Fruit fly (Drosophila melanogaster) whole organism, embryonic: ENCODE measurements around the gene CG18662.

Experiments
- Antp ChIP-seq: fragments of 200-800 bp; sonication (Bioruptor generic); optimal IDR thresholded peaks from 3 replicates; lab custom pipeline; 2016; ENCODE audit warnings: missing biosample characterization, missing genetic modification characterization
- Atf6 ChIP-seq: fragments of 200-800 bp; sonication (Bioruptor generic); IDR thresholded peaks from 2 replicates; pipeline ENCODE4 v1.3.6; 2022; ENCODE audit warnings: missing biosample characterization, missing genetic modification characterization
- CG10366 ChIP-seq: fragments of 200-800 bp; sonication (Bioruptor generic); IDR thresholded peaks from 2 replicates; pipeline ENCODE4 v1.3.6; 2022; ENCODE audit warnings: missing biosample characterization, missing genetic modification characterization
- CG10959 ChIP-seq: fragments of 200-800 bp; sonication (Bioruptor generic); IDR thresholded peaks from 2 replicates; pipeline ENCODE4 v1.3.6; 2022; ENCODE audit warnings: missing biosample characterization, missing genetic modification characterization
- CG10979 ChIP-seq: fragments of 200-800 bp; sonication (Bioruptor generic); optimal IDR thresholded peaks from 2 replicates; lab custom pipeline; 2018; ENCODE audit warnings: missing biosample characterization, mild to moderate bottlenecking, missing genetic modification characterization, moderate library complexity
- CG11504 ChIP-seq: fragments of 200-800 bp; sonication (Bioruptor generic); optimal IDR thresholded peaks from 3 replicates; lab custom pipeline; 2019; ENCODE audit warnings: missing biosample characterization, mild to moderate bottlenecking, missing genetic modification characterization, moderate library complexity
- CG12299 ChIP-seq: fragments of 200-800 bp; sonication (Bioruptor generic); optimal IDR thresholded peaks from 2 replicates; lab custom pipeline; 2018; ENCODE audit warnings: missing biosample characterization, mild to moderate bottlenecking, missing genetic modification characterization
- CG12744 ChIP-seq: fragments of 200-800 bp; sonication (Bioruptor generic); optimal IDR thresholded peaks from 2 replicates; lab custom pipeline; 2016; ENCODE audit warnings: missing biosample characterization, missing genetic modification characterization
- CG14014 ChIP-seq: fragments of 200-800 bp; sonication (Bioruptor generic); IDR thresholded peaks from 2 replicates; pipeline ENCODE4 v1.3.6; 2022; ENCODE audit warnings: missing biosample characterization, missing genetic modification characterization
- CG15011 ChIP-seq: fragments of 200-800 bp; sonication (Bioruptor generic); optimal IDR thresholded peaks from 3 replicates; lab custom pipeline; 2018; ENCODE audit warnings: missing biosample characterization, mild to moderate bottlenecking, missing genetic modification characterization
- CG15601 ChIP-seq: fragments of 200-800 bp; sonication (Bioruptor generic); optimal IDR thresholded peaks from 3 replicates; lab custom pipeline; 2019; ENCODE audit warnings: missing biosample characterization, mild to moderate bottlenecking, missing genetic modification characterization, moderate library complexity
- CG1647 ChIP-seq: fragments of 200-800 bp; sonication (Bioruptor generic); optimal IDR thresholded peaks from 3 replicates; lab custom pipeline; 2016; ENCODE audit warnings: missing biosample characterization, missing genetic modification characterization
- CG16863 ChIP-seq: fragments of 200-800 bp; sonication (Bioruptor generic); optimal IDR thresholded peaks from 3 replicates; lab custom pipeline; 2016; ENCODE audit warnings: missing biosample characterization, missing genetic modification characterization
- CG2678 ChIP-seq: fragments of 200-800 bp; sonication (Bioruptor generic); optimal IDR thresholded peaks from 3 replicates; lab custom pipeline; 2019; ENCODE audit warnings: missing biosample characterization, mild to moderate bottlenecking, missing genetic modification characterization, moderate library complexity
- CG2889 ChIP-seq: fragments of 200-800 bp; sonication (Bioruptor generic); IDR thresholded peaks from 3 replicates; pipeline ENCODE4 v1.3.6; 2022; ENCODE audit warnings: missing biosample characterization, missing genetic modification characterization
- CG31388 ChIP-seq: fragments of 200-800 bp; sonication (Bioruptor generic); optimal IDR thresholded peaks from 2 replicates; lab custom pipeline; 2016; ENCODE audit warnings: missing biosample characterization, missing genetic modification characterization
- CG3163 ChIP-seq: fragments of 200-800 bp; sonication (Bioruptor generic); optimal IDR thresholded peaks from 3 replicates; lab custom pipeline; 2016; ENCODE audit warnings: missing biosample characterization, missing genetic modification characterization
- CG34422 ChIP-seq: fragments of 200-800 bp; sonication (Bioruptor generic); IDR thresholded peaks from 3 replicates; pipeline ENCODE4 v1.3.6; 2022; ENCODE audit warnings: missing biosample characterization, missing genetic modification characterization
- CG4820 ChIP-seq: fragments of 200-800 bp; sonication (Bioruptor generic); optimal IDR thresholded peaks from 3 replicates; lab custom pipeline; 2016; ENCODE audit warnings: missing biosample characterization, missing genetic modification characterization
- CG5180 ChIP-seq: fragments of 200-800 bp; sonication (Bioruptor generic); optimal IDR thresholded peaks from 3 replicates; lab custom pipeline; 2017; ENCODE audit warnings: missing biosample characterization, missing genetic modification characterization, mild to moderate bottlenecking, moderate library complexity, missing genetic modification reagents
- CG6254 ChIP-seq: fragments of 200-800 bp; sonication (Bioruptor generic); optimal IDR thresholded peaks from 3 replicates; lab custom pipeline; 2017; ENCODE audit warnings: mild to moderate bottlenecking, missing biosample characterization, missing genetic modification reagents, missing genetic modification characterization
- CG6854 ChIP-seq: fragments of 200-800 bp; sonication (Bioruptor generic); optimal IDR thresholded peaks from 3 replicates; lab custom pipeline; 2017; ENCODE audit warnings: missing biosample characterization, mild to moderate bottlenecking, missing genetic modification characterization
- CG7372 ChIP-seq: fragments of 200-800 bp; sonication (Bioruptor generic); IDR thresholded peaks from 2 replicates; pipeline ENCODE4 v1.3.6; 2022; ENCODE audit warnings: missing biosample characterization, missing genetic modification characterization
- CG8359 ChIP-seq: fragments of 200-800 bp; sonication (Bioruptor generic); optimal IDR thresholded peaks from 2 replicates; lab custom pipeline; 2017; ENCODE audit warnings: missing biosample characterization, mild to moderate bottlenecking, missing genetic modification characterization, borderline replicate concordance
- D ChIP-seq, 2 experiments: fragments of 200-800 bp in 1 of 2; fragments of >200 bp in 1 of 2; sonication (Bioruptor generic) in 1 of 2; optimal IDR thresholded peaks; 2 replicates in 1 of 2; 3 replicates in 1 of 2; lab custom pipeline; 2017; ENCODE audit warnings: mild to moderate bottlenecking in 1 of 2, missing biosample characterization in 1 of 2, missing genetic modification characterization in 1 of 2, missing genetic modification reagents in 1 of 2
- Deaf1 ChIP-seq: fragments of 200-800 bp; optimal IDR thresholded peaks from 3 replicates; lab custom pipeline; 2019; ENCODE audit warnings: missing biosample characterization, mild to moderate bottlenecking, missing genetic modification characterization, moderate library complexity
- Dfd ChIP-seq, 2 experiments: fragments of >200 bp; optimal IDR thresholded peaks; 2 replicates each; lab custom pipeline; 2017; ENCODE audit warnings: missing biosample characterization in 2 of 2, missing genetic modification characterization in 2 of 2
- E2f1 ChIP-seq: fragments of 200-800 bp; sonication (Bioruptor generic); IDR thresholded peaks from 2 replicates; pipeline ENCODE4 v1.3.6; 2022; ENCODE audit warnings: missing biosample characterization, missing genetic modification characterization
- Fer1 ChIP-seq: fragments of 200-800 bp; sonication (Bioruptor generic); optimal IDR thresholded peaks from 2 replicates; lab custom pipeline; 2017; ENCODE audit warnings: missing biosample characterization, mild to moderate bottlenecking, missing genetic modification characterization
- HLH3B ChIP-seq: fragments of 200-800 bp; sonication (Bioruptor generic); IDR thresholded peaks from 2 replicates; pipeline ENCODE4 v1.3.6; 2022; ENCODE audit warnings: missing biosample characterization, missing genetic modification characterization
- Nf-YB ChIP-seq: fragments of 200-800 bp; sonication (Bioruptor generic); optimal IDR thresholded peaks from 3 replicates; lab custom pipeline; 2019; ENCODE audit warnings: missing biosample characterization, mild to moderate bottlenecking, missing genetic modification characterization, moderate library complexity
- TFAM ChIP-seq: fragments of 200-800 bp; sonication (Bioruptor generic); optimal IDR thresholded peaks from 2 replicates; lab custom pipeline; 2017; ENCODE audit warnings: missing biosample characterization, missing genetic modification characterization, inconsistent platforms
- Xrp1 ChIP-seq: fragments of 200-800 bp; sonication (Bioruptor generic); IDR thresholded peaks from 2 replicates; pipeline ENCODE4 v1.3.6; 2022; ENCODE audit warnings: missing biosample characterization, missing genetic modification characterization
- eve ChIP-seq, 2 experiments: fragments of >200 bp; optimal IDR thresholded peaks; 2 replicates each; lab custom pipeline; 2017; ENCODE audit warnings: missing biosample characterization in 2 of 2, missing genetic modification characterization in 2 of 2
- exex ChIP-seq: fragments of 200-800 bp; sonication (Bioruptor generic); optimal IDR thresholded peaks from 4 replicates; lab custom pipeline; 2018; ENCODE audit warnings: missing biosample characterization, mild to moderate bottlenecking, missing genetic modification characterization, moderate library complexity
- gcm ChIP-seq: fragments of 200-800 bp; sonication (Bioruptor generic); optimal IDR thresholded peaks from 2 replicates; lab custom pipeline; 2019; ENCODE audit warnings: missing biosample characterization, mild to moderate bottlenecking, missing genetic modification characterization, moderate library complexity
- kni ChIP-seq: fragments of 200-800 bp; sonication (Bioruptor generic); optimal IDR thresholded peaks from 3 replicates; lab custom pipeline; 2017; ENCODE audit warnings: mild to moderate bottlenecking, missing biosample characterization, missing genetic modification reagents, missing genetic modification characterization
- lmd ChIP-seq: fragments of 200-800 bp; sonication (Bioruptor generic); IDR thresholded peaks from 2 replicates; pipeline ENCODE4 v1.3.6; 2022; ENCODE audit warnings: missing biosample characterization, missing genetic modification characterization
- odd ChIP-seq: fragments of 200-800 bp; sonication (Bioruptor generic); optimal IDR thresholded peaks from 2 replicates; lab custom pipeline; 2017; ENCODE audit warnings: missing biosample characterization, mild to moderate bottlenecking, missing genetic modification characterization
- pb ChIP-seq: fragments of 200-800 bp; sonication (Bioruptor generic); optimal IDR thresholded peaks from 3 replicates; lab custom pipeline; 2016; ENCODE audit warnings: missing biosample characterization, missing genetic modification characterization
- pho ChIP-seq: fragments of 200-800 bp; sonication (Bioruptor generic); optimal IDR thresholded peaks from 2 replicates; lab custom pipeline; 2016; ENCODE audit warnings: missing biosample characterization, missing genetic modification characterization
- pita ChIP-seq: fragments of 200-800 bp; sonication (Bioruptor generic); optimal IDR thresholded peaks from 2 replicates; lab custom pipeline; 2017; ENCODE audit warnings: missing biosample characterization, mild to moderate bottlenecking, missing genetic modification characterization
- run ChIP-seq: fragments of 200-800 bp; sonication (Bioruptor generic); optimal IDR thresholded peaks from 3 replicates; lab custom pipeline; 2018; ENCODE audit warnings: missing biosample characterization, mild to moderate bottlenecking, missing genetic modification characterization
- sd ChIP-seq: fragments of 200-800 bp; sonication (Bioruptor generic); optimal IDR thresholded peaks from 3 replicates; lab custom pipeline; 2018; ENCODE audit warnings: missing biosample characterization, mild to moderate bottlenecking, missing genetic modification characterization, moderate library complexity
- sens ChIP-seq: fragments of 200-800 bp; sonication (Bioruptor generic); peaks from one replicate; lab custom pipeline; 2016; ENCODE audit warnings: missing biosample characterization, missing genetic modification characterization
- sim ChIP-seq: fragments of 200-800 bp; sonication (Bioruptor generic); IDR thresholded peaks from 2 replicates; pipeline ENCODE4 v1.3.6; 2022; ENCODE audit warnings: missing biosample characterization, missing genetic modification characterization
- stc ChIP-seq: fragments of 200-800 bp; sonication (Bioruptor generic); IDR thresholded peaks from 2 replicates; pipeline ENCODE4 v1.3.6; 2022; ENCODE audit warnings: missing biosample characterization, missing genetic modification characterization
- tx ChIP-seq: fragments of 200-800 bp; sonication (Bioruptor generic); optimal IDR thresholded peaks from 2 replicates; lab custom pipeline; 2016; ENCODE audit warnings: missing biosample characterization, missing genetic modification characterization
- unpg ChIP-seq: fragments of 200-800 bp; sonication (Bioruptor generic); optimal IDR thresholded peaks from 3 replicates; lab custom pipeline; 2018; ENCODE audit warnings: missing biosample characterization, mild to moderate bottlenecking, missing genetic modification characterization, moderate library complexity

CG18662 gene

dm6 chr2L:8982584-8983302 is 2.3 kb downstream of the CG18662 start (continued):
- TF ChIP-seq pita (GFP tag; lab: Kevin White, UChicago) (no peak), CG1647 (GFP tag; lab: Kevin White, UChicago) (no peak), CG2889 (no peak), CG2678 (tag; lab: Kevin White, UChicago) (peak; percentile 78), CG6254 (GFP tag; lab: Kevin White, UChicago) (no peak), pb (GFP tag; lab: Kevin White, UChicago) (peak; percentile 27), sens (GFP tag; lab: Kevin White, UChicago) (peak; percentile 92), CG10959 (GFP tag; lab: Robert Waterston, UW) (no peak), odd (GFP tag; lab: Kevin White, UChicago) (peak; percentile 53), CG12744 (peak; percentile 23), kni (GFP tag; lab: Kevin White, UChicago) (no peak), CG5180 (GFP tag; lab: Kevin White, UChicago) (peak; percentile 13), CG4820 (GFP tag; lab: Kevin White, UChicago) (peak; percentile 6), E2f1 (0 out of 2 replicates have a peak, but pooled peaks have one; percentile 35), CG14014 (GFP tag; lab: Robert Waterston, UW) (peak; percentile 52; the same call in 1 of the 2 replicates), unpg (GFP tag; lab: Kevin White, UChicago) (peak; percentile 69), Atf6 (peak; percentile 57; the same call in 1 of the 2 replicates), CG11504 (tag; lab: Kevin White, UChicago) (peak; percentile 78), CG16863 (GFP tag; lab: Kevin White, UChicago) (peak; percentile 27), lmd (GFP tag; lab: Robert Waterston, UW) (peak; percentile 62; the same call in 1 of the 2 replicates), CG8359 (GFP tag; lab: Kevin White, UChicago) (no peak), gcm (peak; percentile 20), CG34422 (GFP tag; lab: Robert Waterston, UW) (no peak), CG15601 (tag; lab: Kevin White, UChicago) (no peak), CG12299 (tag; lab: Kevin White, UChicago) (peak; percentile 40), exex (tag; lab: Kevin White, UChicago) (no peak), CG7372 (GFP tag; lab: Robert Waterston, UW) (peak; percentile 47; the same call in 1 of the 2 replicates), Antp (GFP tag; lab: Kevin White, UChicago) (peak; percentile 22), tx (GFP tag; lab: Kevin White, UChicago) (no peak), Nf-YB (GFP tag; lab: Kevin White, UChicago) (peak; percentile 11), sim (GFP tag; lab: Robert Waterston, UW) (no peak), Dfd (GFP tag; optimal IDR thresholded peaks at IDR 0.05; lab: Kevin White, UChicago) (no peak), CG10366 (GFP tag; lab: Robert Waterston, UW) (peak; percentile 45; the same call in 1 of the 2 replicates), TFAM (no peak), CG31388 (GFP tag; lab: Kevin White, UChicago) (no peak), run (peak; percentile 59), pho (GFP tag; lab: Kevin White, UChicago) (peak; percentile 14), CG6854 (GFP tag; lab: Kevin White, UChicago) (peak; percentile 30), eve (GFP tag; optimal IDR thresholded peaks at IDR 0.05; lab: Kevin White, UChicago) (peak in 1 of 2 experiments; percentile 57), D (optimal IDR thresholded peaks at IDR 0.05; lab: Kevin White, UChicago) (no peak), D (GFP tag; optimal IDR thresholded peaks at IDR 0.05; lab: Kevin White, UChicago) (no peak), CG10979 (tag; lab: Kevin White, UChicago) (peak; percentile 1), stc (GFP tag; lab: Robert Waterston, UW) (peak; percentile 66), CG15011 (GFP tag; lab: Kevin White, UChicago) (peak; percentile 17), HLH3B (GFP tag; lab: Robert Waterston, UW) (peak; percentile 54; the same call in 1 of the 2 replicates), CG3163 (GFP tag; lab: Kevin White, UChicago) (no peak), Fer1 (GFP tag; lab: Kevin White, UChicago) (peak; percentile 46), Xrp1 (GFP tag; lab: Robert Waterston, UW) (peak; percentile 38; the same call in 1 of the 2 replicates), sd (peak; percentile 52), Deaf1 (tag; lab: Kevin White, UChicago) (no peak)
